Worm (Caenorhabditis elegans) whole organism, mixed stage, embryonic: Measurements from ENCODE around the gene zig-3.

ENCODE experiments used
- M03D4.4 ChIP-seq: sonication (generic microtip); optimal IDR thresholded peaks from 2 replicates; lab custom pipeline; 2017; ENCODE audit warnings: mild to moderate bottlenecking, missing genetic modification characterization, missing compliant biosample characterization
- bed-3 ChIP-seq: fragments of 200-800 bp; sonication (Bioruptor generic); optimal IDR thresholded peaks from 3 replicates; lab custom pipeline; 2018; ENCODE audit warnings: mild to moderate bottlenecking, missing genetic modification characterization, moderate library complexity, missing compliant biosample characterization
- blmp-1 ChIP-seq: fragments of 150-350 bp; optimal IDR thresholded peaks from 2 replicates; lab custom pipeline; 2014; ENCODE audit warnings: missing biosample characterization, missing genetic modification characterization
- ceh-39 ChIP-seq: fragments of 150-350 bp; optimal IDR thresholded peaks from 2 replicates; lab custom pipeline; 2014; ENCODE audit warnings: missing biosample characterization, missing genetic modification characterization
- ceh-43 ChIP-seq: fragments of 200-800 bp; sonication (Bioruptor generic); optimal IDR thresholded peaks from 2 replicates; lab custom pipeline; 2018; ENCODE audit warnings: mild to moderate bottlenecking, missing genetic modification characterization, moderate library complexity, missing compliant biosample characterization
- ceh-83 ChIP-seq: fragments of 200-800 bp; sonication (Bioruptor generic); optimal IDR thresholded peaks from 2 replicates; lab custom pipeline; 2018; ENCODE audit warnings: mild to moderate bottlenecking, missing genetic modification characterization, missing compliant biosample characterization
- ces-1 ChIP-seq: fragments of 150-350 bp; optimal IDR thresholded peaks from 2 replicates; lab custom pipeline; 2014; ENCODE audit warnings: missing biosample characterization, missing genetic modification reagents, missing genetic modification characterization
- elt-3 ChIP-seq: fragments of 150-350 bp; optimal IDR thresholded peaks from 2 replicates; lab custom pipeline; 2014; ENCODE audit warnings: missing biosample characterization, missing genetic modification characterization
- flh-1 ChIP-seq: fragments of 200-800 bp; sonication (Bioruptor generic); optimal IDR thresholded peaks from 2 replicates; lab custom pipeline; 2018; ENCODE audit warnings: mild to moderate bottlenecking, missing genetic modification characterization, moderate library complexity, missing compliant biosample characterization
- ham-2 ChIP-seq: fragments of 200-800 bp; sonication (Bioruptor generic); optimal IDR thresholded peaks from 2 replicates; lab custom pipeline; 2018; ENCODE audit warnings: mild to moderate bottlenecking, missing genetic modification characterization, missing compliant biosample characterization
- hlh-1 ChIP-seq: fragments of 150-350 bp; optimal IDR thresholded peaks from 2 replicates; lab custom pipeline; 2014; ENCODE audit warnings: missing biosample characterization, missing genetic modification reagents, missing genetic modification characterization
- lin-32 ChIP-seq: fragments of 200-800 bp; sonication (Bioruptor generic); optimal IDR thresholded peaks from 2 replicates; lab custom pipeline; 2018; ENCODE audit warnings: mild to moderate bottlenecking, missing genetic modification characterization, missing compliant biosample characterization
- lsy-2 ChIP-seq: fragments of 150-350 bp; optimal IDR thresholded peaks from 2 replicates; lab custom pipeline; 2014; ENCODE audit warnings: missing biosample characterization, missing genetic modification characterization
- mab-5 ChIP-seq: fragments of 150-350 bp; optimal IDR thresholded peaks from 2 replicates; lab custom pipeline; 2014; ENCODE audit warnings: missing biosample characterization, missing genetic modification characterization
- mep-1 ChIP-seq: fragments of 150-350 bp; optimal IDR thresholded peaks from 2 replicates; lab custom pipeline; 2017; ENCODE audit warnings: missing biosample characterization, missing genetic modification reagents, missing genetic modification characterization, inconsistent platforms
- nhr-2 ChIP-seq: fragments of 150-350 bp; optimal IDR thresholded peaks from 2 replicates; lab custom pipeline; 2014; ENCODE audit warnings: missing biosample characterization, missing genetic modification characterization
- nhr-237 ChIP-seq: fragments of 150-350 bp; optimal IDR thresholded peaks from 2 replicates; lab custom pipeline; 2014; ENCODE audit warnings: missing biosample characterization, missing genetic modification characterization
- nhr-28 ChIP-seq: fragments of 150-350 bp; optimal IDR thresholded peaks from 2 replicates; lab custom pipeline; 2014; ENCODE audit warnings: missing biosample characterization, missing genetic modification characterization
- nhr-76 ChIP-seq: sonication (generic microtip); optimal IDR thresholded peaks from 2 replicates; lab custom pipeline; 2017; ENCODE audit warnings: missing biosample characterization, missing genetic modification characterization
- pha-4 ChIP-seq: fragments of 150-350 bp; optimal IDR thresholded peaks from 2 replicates; lab custom pipeline; 2018; ENCODE audit warnings: missing biosample characterization, missing genetic modification reagents, missing genetic modification characterization
- sem-2 ChIP-seq: fragments of 200-800 bp; sonication (Bioruptor generic); optimal IDR thresholded peaks from 2 replicates; lab custom pipeline; 2018; ENCODE audit warnings: mild to moderate bottlenecking, missing genetic modification characterization, missing compliant biosample characterization
- snpc-4 ChIP-seq: fragments of 150-350 bp; optimal IDR thresholded peaks from 2 replicates; lab custom pipeline; 2014; ENCODE audit warnings: missing biosample characterization, missing genetic modification characterization
- sptf-1 ChIP-seq: sonication (generic microtip); optimal IDR thresholded peaks from 2 replicates; lab custom pipeline; 2017; ENCODE audit warnings: mild to moderate bottlenecking, missing genetic modification characterization, moderate library complexity, missing compliant biosample characterization
- tbx-8 ChIP-seq: fragments of 200-800 bp; sonication (Bioruptor generic); optimal IDR thresholded peaks from 2 replicates; lab custom pipeline; 2018; ENCODE audit warnings: mild to moderate bottlenecking, missing genetic modification characterization, moderate library complexity, missing compliant biosample characterization
- unc-120 ChIP-seq: sonication (generic microtip); optimal IDR thresholded peaks from 2 replicates; lab custom pipeline; 2017; ENCODE audit warnings: missing genetic modification characterization, missing compliant biosample characterization; ENCODE audit not compliant: poor library complexity, severe bottlenecking
- unc-39 ChIP-seq: fragments of 150-350 bp; optimal IDR thresholded peaks from 2 replicates; lab custom pipeline; 2014; ENCODE audit warnings: missing biosample characterization, missing genetic modification characterization
- unc-62 ChIP-seq: fragments of 150-350 bp; optimal IDR thresholded peaks from 2 replicates; lab custom pipeline; 2014; ENCODE audit warnings: missing biosample characterization, missing genetic modification reagents, missing genetic modification characterization
- zip-8 ChIP-seq: fragments of 150-350 bp; optimal IDR thresholded peaks from 2 replicates; lab custom pipeline; 2014; ENCODE audit warnings: missing biosample characterization, missing genetic modification characterization
- ztf-11 ChIP-seq: fragments of 150-350 bp; optimal IDR thresholded peaks from 2 replicates; lab custom pipeline; 2014; ENCODE audit warnings: missing biosample characterization, missing genetic modification characterization

zig-3 gene

ce11 chrX:7968537-7968936 is 38.0 kb downstream of the zig-3 start:
- TF ChIP-seq ces-1, result peak; percentile 74
- TF ChIP-seq nhr-2 (tag; lab: Kevin White, UChicago), result peak; percentile 90
- TF ChIP-seq elt-3, result no peak
- TF ChIP-seq unc-120 (tag; lab: Kevin White, UChicago), result no peak
- TF ChIP-seq zip-8 (tag; lab: Kevin White, UChicago), result peak; percentile 43
- TF ChIP-seq, all 35 proteins: peak for 3

DNA sequence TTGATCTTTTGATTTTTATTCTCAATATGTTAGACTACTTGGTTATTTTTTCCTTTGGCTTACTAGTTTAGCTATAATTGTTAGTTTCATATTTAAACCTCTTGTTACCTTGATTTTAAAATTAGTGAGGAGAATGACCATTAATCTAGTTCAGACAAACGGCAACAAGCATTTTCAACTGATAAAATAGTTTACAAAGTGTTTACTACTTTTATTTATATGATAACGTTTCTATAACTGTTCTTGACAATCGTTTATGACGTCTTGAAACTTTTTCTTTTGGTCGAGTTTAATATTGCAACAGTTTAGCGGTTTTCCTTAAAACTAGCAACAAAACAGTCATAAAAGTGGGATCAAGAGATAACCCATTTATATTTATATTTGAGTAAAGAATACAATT is 45.2 kb downstream of the zig-3 start:
- TF ChIP-seq zip-8 (tag; lab: Kevin White, UChicago), result no peak
- TF ChIP-seq sem-2 (GFP tag; lab: Kevin White, UChicago), result no peak
- TF ChIP-seq snpc-4, result no peak
- no peak for TF ChIP-seq flh-1 (GFP tag; lab: Kevin White, UChicago)
- no peak for TF ChIP-seq mab-5 (tag; lab: Kevin White, UChicago)
- no peak for TF ChIP-seq unc-39 (tag; lab: Kevin White, UChicago)
- no peak for TF ChIP-seq pha-4
- no peak for TF ChIP-seq ztf-11 (tag; lab: Kevin White, UChicago)
- TF ChIP-seq lsy-2 (tag; lab: Kevin White, UChicago), result no peak
- TF ChIP-seq blmp-1 (tag; lab: Kevin White, UChicago), result no peak
- TF ChIP-seq nhr-76 (tag; lab: Kevin White, UChicago), result no peak

DNA sequence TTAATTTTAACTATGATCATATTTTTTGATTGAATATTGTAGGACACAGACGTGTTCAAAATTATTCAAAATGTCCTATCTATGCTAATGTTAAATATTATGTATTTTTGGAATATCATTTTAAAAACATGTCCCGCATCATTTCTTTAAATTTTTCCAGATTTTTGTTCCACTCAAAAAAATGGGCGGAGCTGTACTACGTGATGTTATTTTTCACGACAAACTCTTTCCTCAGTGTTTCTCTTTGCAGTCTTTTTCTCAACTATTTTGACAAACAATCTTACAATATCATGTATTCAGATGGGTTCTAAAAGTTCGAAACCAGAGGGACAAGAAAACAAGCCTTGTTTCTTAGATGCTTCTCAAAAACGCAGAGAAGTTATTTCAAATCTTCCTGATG is 45.9 kb downstream of the zig-3 start, which contains the start of gene F45E1.5:
Gene F45E1.5, plus strand, starts transcription at position 301 of the 400 bp plus-strand sequence.
- TF ChIP-seq pha-4 (no peak), lin-32 (no peak), mep-1 (no peak), sem-2 (GFP tag; lab: Kevin White, UChicago) (no peak), hlh-1 (tag; lab: Kevin White, UChicago) (no peak), nhr-28 (tag; lab: Kevin White, UChicago) (no peak), M03D4.4 (no peak), nhr-2 (tag; lab: Kevin White, UChicago) (no peak), elt-3 (no peak), lsy-2 (tag; lab: Kevin White, UChicago) (no peak), unc-120 (tag; lab: Kevin White, UChicago) (no peak), ceh-39 (tag; lab: Kevin White, UChicago) (no peak)

- TF ChIP-seq flh-1 (GFP tag; lab: Kevin White, UChicago) (no peak), unc-120 (tag; lab: Kevin White, UChicago) (no peak), unc-62 (GFP tag; lab: Kevin White, UChicago) (no peak), ces-1 (no peak), bed-3 (GFP tag; lab: Kevin White, UChicago) (no peak), ceh-39 (tag; lab: Kevin White, UChicago) (no peak), ceh-43 (GFP tag; lab: Kevin White, UChicago) (no peak), mab-5 (tag; lab: Kevin White, UChicago) (no peak), elt-3 (no peak), nhr-237 (no peak), nhr-28 (tag; lab: Kevin White, UChicago) (no peak), M03D4.4 (no peak), tbx-8 (GFP tag; lab: Kevin White, UChicago) (no peak), ztf-11 (tag; lab: Kevin White, UChicago) (no peak), ceh-83 (GFP tag; lab: Kevin White, UChicago) (no peak), mep-1 (no peak), ham-2 (no peak), sptf-1 (tag; lab: Kevin White, UChicago) (no peak)
- TF ChIP-seq, all 35 proteins: peak for 0
Measured at ce11 chrX:7977452-7977851, 46.9 kb downstream of the zig-3 start.
